Worm (Caenorhabditis elegans) whole organism, L4 larva: ENCODE results near the gene srsx-30.

Source experiments
- ZK546.5 ChIP-seq, 2 experiments: sonication (generic microtip); optimal IDR thresholded peaks; 2 replicates each; lab custom pipeline; 2017; ENCODE audit warnings: missing biosample characterization in 2 of 2, missing genetic modification characterization in 2 of 2
- arid-1 ChIP-seq: fragments of 200-800 bp; sonication (Bioruptor generic); conservative IDR thresholded peaks from 2 replicates; pipeline ENCODE4 v1.3.6; 2022; ENCODE audit warnings: missing genetic modification reagents, missing genetic modification characterization, missing compliant biosample characterization
- ces-1 ChIP-seq: fragments of 150-350 bp; sonication (generic microtip); optimal IDR thresholded peaks from 4 replicates; lab custom pipeline; 2014; ENCODE audit warnings: missing biosample characterization, missing genetic modification reagents, missing genetic modification characterization
- ztf-11 ChIP-seq: fragments of 150-350 bp; optimal IDR thresholded peaks from 2 replicates; lab custom pipeline; 2014; ENCODE audit warnings: missing biosample characterization, missing genetic modification characterization

DNA sequence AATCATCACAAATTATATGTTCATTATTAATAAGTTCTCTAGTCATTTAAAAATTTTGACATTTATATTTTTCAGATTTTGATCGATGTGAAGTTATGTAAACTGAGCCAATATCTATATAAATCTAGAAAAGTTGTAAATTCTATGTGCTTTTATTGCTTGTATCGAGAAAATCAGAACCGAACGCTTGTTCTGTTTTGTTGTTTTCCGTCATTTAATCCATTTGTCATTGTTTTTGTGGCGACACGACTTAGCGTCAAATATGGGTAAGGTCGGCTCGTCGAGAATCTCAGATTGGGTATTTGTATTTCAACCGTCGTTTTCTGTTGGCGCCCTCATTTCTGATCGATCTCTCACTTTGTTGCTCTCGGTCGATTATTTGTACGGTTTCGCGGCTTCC lies 44.3 kb upstream of the srsx-30 start, which contains the start of gene cht-5:
- no peak for TF ChIP-seq arid-1 (GFP tag; lab: Robert Waterston, UW)
- TF ChIP-seq ZK546.5 (tag; optimal IDR thresholded peaks at IDR 0.05; lab: Kevin White, UChicago), result no peak
- no peak for TF ChIP-seq ztf-11 (tag; lab: Kevin White, UChicago)
- TF ChIP-seq ces-1 (GFP tag; lab: Kevin White, UChicago), result no peak
